Worm (Caenorhabditis elegans) whole organism, early embryonic: ENCODE measurements around the gene sre-9.

ENCODE experiments used
- B0310.2 ChIP-seq: sonication (generic microtip); optimal IDR thresholded peaks from 2 replicates; lab custom pipeline; 2016; ENCODE audit warnings: mild to moderate bottlenecking, missing genetic modification characterization, missing compliant biosample characterization
- F13C5.2 ChIP-seq: sonication (generic microtip); optimal IDR thresholded peaks from 2 replicates; lab custom pipeline; 2017; ENCODE audit warnings: mild to moderate bottlenecking, missing genetic modification characterization, inconsistent platforms, missing compliant biosample characterization
- aly-1 ChIP-seq: sonication (generic microtip); optimal IDR thresholded peaks from 2 replicates; lab custom pipeline; 2016; ENCODE audit warnings: missing genetic modification characterization, missing compliant biosample characterization
- ama-1 ChIP-seq: fragments of 150-350 bp; optimal IDR thresholded peaks from 2 replicates; lab custom pipeline; 2014
- ceh-13 ChIP-seq: fragments of 200-800 bp; sonication (Bioruptor generic); optimal IDR thresholded peaks from 2 replicates; lab custom pipeline; 2018; ENCODE audit warnings: mild to moderate bottlenecking, missing genetic modification characterization, missing compliant biosample characterization
- ceh-36 ChIP-seq: sonication (generic microtip); optimal IDR thresholded peaks from 2 replicates; lab custom pipeline; 2016; ENCODE audit warnings: missing genetic modification characterization, inconsistent platforms, missing compliant biosample characterization
- ets-7 ChIP-seq: sonication (generic microtip); optimal IDR thresholded peaks from 2 replicates; lab custom pipeline; 2016; ENCODE audit warnings: missing genotype, missing genetic modification characterization, missing compliant biosample characterization
- flt-1 ChIP-seq: fragments of 200-800 bp; sonication (Bioruptor generic); IDR thresholded peaks from 2 replicates; pipeline ENCODE4 v1.3.6; 2022; ENCODE audit warnings: missing genetic modification characterization, missing compliant biosample characterization
- hmbx-1 ChIP-seq: sonication (generic microtip); optimal IDR thresholded peaks from 2 replicates; lab custom pipeline; 2016; ENCODE audit warnings: mild to moderate bottlenecking, missing genetic modification characterization, missing compliant biosample characterization
- hmg-4 ChIP-seq: fragments of 200-800 bp; sonication (Bioruptor generic); optimal IDR thresholded peaks from 2 replicates; lab custom pipeline; 2018; ENCODE audit warnings: mild to moderate bottlenecking, missing genetic modification characterization, missing compliant biosample characterization
- hnd-1 ChIP-seq: sonication (generic microtip); optimal IDR thresholded peaks from 2 replicates; lab custom pipeline; 2016; ENCODE audit warnings: missing genetic modification characterization, missing compliant biosample characterization
- pes-1 ChIP-seq: fragments of 200-800 bp; sonication (Bioruptor generic); IDR thresholded peaks from 2 replicates; pipeline ENCODE4 v1.3.6; 2022; ENCODE audit warnings: missing genetic modification reagents, missing genetic modification characterization, missing compliant biosample characterization
- scrt-1 ChIP-seq: fragments of 200-800 bp; sonication (Bioruptor generic); IDR thresholded peaks from 2 replicates; pipeline ENCODE4 v1.3.6; 2022; ENCODE audit warnings: missing genetic modification characterization, missing compliant biosample characterization
- sea-1 ChIP-seq: fragments of 200-800 bp; sonication (Bioruptor generic); conservative IDR thresholded peaks from 2 replicates; pipeline ENCODE4 v1.3.6; 2022; ENCODE audit warnings: missing genetic modification characterization, missing compliant biosample characterization
- tbx-11 ChIP-seq: fragments of 200-800 bp; sonication (Bioruptor generic); IDR thresholded peaks from 2 replicates; pipeline ENCODE4 v1.3.6; 2022; ENCODE audit warnings: missing genetic modification characterization, missing compliant biosample characterization
- tbx-37 ChIP-seq: fragments of 200-800 bp; sonication (Bioruptor generic); conservative IDR thresholded peaks from 2 replicates; pipeline ENCODE4 v1.3.6; 2022; ENCODE audit warnings: missing genetic modification reagents, missing genetic modification characterization, missing compliant biosample characterization
- tra-4 ChIP-seq: sonication (generic microtip); optimal IDR thresholded peaks from 2 replicates; lab custom pipeline; 2017; ENCODE audit warnings: missing genetic modification characterization, missing compliant biosample characterization

The sre-9 gene

ce11 chrV:3935892-3936478 lies 41.2 kb downstream of the sre-9 start, which contains the start of gene cyp-35A5:
cyp-35A5 (plus strand) TSS chrV:3936326.
- TF ChIP-seq F13C5.2 (tag; lab: Kevin White, UChicago) (no peak), tbx-37 (no peak), B0310.2 (tag; lab: Kevin White, UChicago) (no peak), scrt-1 (GFP tag; lab: Robert Waterston, UW) (no peak), hnd-1 (tag; lab: Kevin White, UChicago) (no peak), sea-1 (no peak), hmbx-1 (tag; lab: Kevin White, UChicago) (no peak), ets-7 (tag; lab: Kevin White, UChicago) (no peak), ceh-36 (tag; lab: Kevin White, UChicago) (no peak), hmg-4 (GFP tag; lab: Kevin White, UChicago) (no peak), tra-4 (tag; lab: Kevin White, UChicago) (no peak), flt-1 (GFP tag; lab: Robert Waterston, UW) (no peak), tbx-11 (no peak), aly-1 (tag; lab: Kevin White, UChicago) (no peak), ceh-13 (no peak)

- TF ChIP-seq hnd-1 (tag; lab: Kevin White, UChicago) (no peak), hmg-4 (GFP tag; lab: Kevin White, UChicago) (no peak), scrt-1 (GFP tag; lab: Robert Waterston, UW) (no peak), F13C5.2 (tag; lab: Kevin White, UChicago) (no peak), sea-1 (no peak), hmbx-1 (tag; lab: Kevin White, UChicago) (no peak), aly-1 (tag; lab: Kevin White, UChicago) (no peak), ceh-13 (no peak)
These were observed 44.0 kb downstream of the sre-9 start, which contains the start of gene cyp-35B1 for ce11 chrV:3938789-3939188. cyp-35B1 (plus strand) TSS chrV:3939032.

ce11 chrV:3941860-3942259 lies 47.1 kb downstream of the sre-9 start, which contains the start of gene cyp-35B2:
cyp-35B2 (plus strand) TSS chrV:3942160.
- no peak for TF ChIP-seq hmbx-1 (tag; lab: Kevin White, UChicago)
- TF ChIP-seq ceh-13 = no peak
- no peak for TF ChIP-seq hmg-4 (GFP tag; lab: Kevin White, UChicago)
- no peak for TF ChIP-seq flt-1 (GFP tag; lab: Robert Waterston, UW)
- TF ChIP-seq hnd-1 (tag; lab: Kevin White, UChicago) = no peak
- no peak for TF ChIP-seq tbx-11
- no peak for TF ChIP-seq ceh-36 (tag; lab: Kevin White, UChicago)
- no peak for TF ChIP-seq tbx-37
- no peak for TF ChIP-seq aly-1 (tag; lab: Kevin White, UChicago)
- no peak for TF ChIP-seq ets-7 (tag; lab: Kevin White, UChicago)
- TF ChIP-seq scrt-1 (GFP tag; lab: Robert Waterston, UW) = no peak
- no peak for TF ChIP-seq F13C5.2 (tag; lab: Kevin White, UChicago)

DNA sequence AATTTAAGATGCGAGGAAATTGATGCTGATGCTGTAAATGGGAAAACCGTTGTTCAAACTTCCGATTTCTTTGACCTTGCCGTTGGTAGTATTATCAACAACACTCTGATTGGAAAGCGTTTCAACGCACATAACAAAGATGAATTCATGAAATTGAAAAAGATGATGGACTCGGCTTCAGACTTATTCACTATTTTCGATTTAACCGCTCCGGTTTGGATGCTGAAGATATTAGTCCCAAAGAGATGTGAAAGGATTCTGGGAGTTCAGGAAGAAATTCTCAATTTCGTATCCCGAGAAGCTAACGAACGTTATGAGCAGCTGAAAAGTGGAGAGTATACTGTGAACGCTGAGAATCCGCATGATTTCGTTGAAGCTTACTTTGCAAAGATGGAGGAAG lies 48.6 kb downstream of the sre-9 start:
- TF ChIP-seq hmbx-1 (tag; lab: Kevin White, UChicago) = no peak
- TF ChIP-seq tbx-11 = no peak
- TF ChIP-seq aly-1 (tag; lab: Kevin White, UChicago) = no peak
- no peak for TF ChIP-seq B0310.2 (tag; lab: Kevin White, UChicago)
- TF ChIP-seq pes-1 (GFP tag; lab: Robert Waterston, UW) = no peak
- TF ChIP-seq F13C5.2 (tag; lab: Kevin White, UChicago) = no peak
- no peak for TF ChIP-seq hmg-4 (GFP tag; lab: Kevin White, UChicago)
- TF ChIP-seq ceh-36 (tag; lab: Kevin White, UChicago) = no peak
- no peak for TF ChIP-seq hnd-1 (tag; lab: Kevin White, UChicago)
- TF ChIP-seq ama-1 (lab: Kevin White, UChicago) = no peak
- no peak for TF ChIP-seq ets-7 (tag; lab: Kevin White, UChicago)
- no peak for TF ChIP-seq tra-4 (tag; lab: Kevin White, UChicago)
- no peak for TF ChIP-seq scrt-1 (GFP tag; lab: Robert Waterston, UW)

ce11 chrV:3945053-3945452 lies 50.3 kb downstream of the sre-9 start, which contains the start of gene cyp-35B3:
cyp-35B3 (plus strand) TSS chrV:3945353.
- TF ChIP-seq scrt-1 (GFP tag; lab: Robert Waterston, UW) (no peak), pes-1 (GFP tag; lab: Robert Waterston, UW) (no peak), aly-1 (tag; lab: Kevin White, UChicago) (no peak), ceh-13 (no peak), tra-4 (tag; lab: Kevin White, UChicago) (no peak), sea-1 (no peak), hmbx-1 (tag; lab: Kevin White, UChicago) (no peak), B0310.2 (tag; lab: Kevin White, UChicago) (no peak), ama-1 (lab: Kevin White, UChicago) (no peak), flt-1 (GFP tag; lab: Robert Waterston, UW) (no peak), hnd-1 (tag; lab: Kevin White, UChicago) (no peak), ets-7 (tag; lab: Kevin White, UChicago) (no peak), ceh-36 (tag; lab: Kevin White, UChicago) (no peak), F13C5.2 (tag; lab: Kevin White, UChicago) (no peak), tbx-11 (no peak), tbx-37 (no peak), hmg-4 (GFP tag; lab: Kevin White, UChicago) (no peak)
